Worm (Caenorhabditis elegans) whole organism, late embryonic: ENCODE data around the gene ttc-17.

Source experiments
- Y22D7AL.16 ChIP-seq: sonication (generic microtip); optimal IDR thresholded peaks from 2 replicates; lab custom pipeline; 2016; ENCODE audit warnings: missing genetic modification characterization, missing compliant biosample characterization
- ama-1 ChIP-seq: fragments of 150-350 bp; optimal IDR thresholded peaks from 2 replicates; lab custom pipeline; 2014
- ceh-45 ChIP-seq: fragments of 200-800 bp; sonication (Bioruptor generic); IDR thresholded peaks from 2 replicates; pipeline ENCODE4 v1.3.6; 2022; ENCODE audit warnings: missing genetic modification reagents, missing genetic modification characterization, missing compliant biosample characterization
- elt-2 ChIP-seq: sonication (generic microtip); optimal IDR thresholded peaks from 2 replicates; lab custom pipeline; 2016; ENCODE audit warnings: missing genetic modification reagents, missing genetic modification characterization, missing compliant biosample characterization
- fkh-10 ChIP-seq: fragments of 150-350 bp; optimal IDR thresholded peaks from 2 replicates; lab custom pipeline; 2014; ENCODE audit warnings: missing biosample characterization, missing genetic modification reagents, missing genetic modification characterization
- hlh-13 ChIP-seq: fragments of 200-800 bp; sonication (Bioruptor generic); optimal IDR thresholded peaks from 2 replicates; lab custom pipeline; 2018; ENCODE audit warnings: mild to moderate bottlenecking, missing genetic modification characterization, missing compliant biosample characterization
- mec-3 ChIP-seq: sonication (generic microtip); optimal IDR thresholded peaks from 2 replicates; lab custom pipeline; 2016; ENCODE audit warnings: borderline replicate concordance, missing genetic modification characterization, missing compliant biosample characterization
- nfya-1 ChIP-seq: sonication (generic microtip); optimal IDR thresholded peaks from 2 replicates; lab custom pipeline; 2017; ENCODE audit warnings: missing genetic modification characterization, mild to moderate bottlenecking, missing compliant biosample characterization, antibody characterized with exemption, moderate library complexity
- nhr-11 ChIP-seq: fragments of 150-350 bp; optimal IDR thresholded peaks from 2 replicates; lab custom pipeline; 2014; ENCODE audit warnings: missing biosample characterization, missing genetic modification characterization
- npax-4 ChIP-seq: sonication (generic microtip); optimal IDR thresholded peaks from 2 replicates; lab custom pipeline; 2016; ENCODE audit warnings: missing genetic modification characterization, missing compliant biosample characterization
- pha-2 ChIP-seq: sonication (generic microtip); optimal IDR thresholded peaks from 2 replicates; lab custom pipeline; 2017; ENCODE audit warnings: mild to moderate bottlenecking, missing genetic modification characterization, missing compliant biosample characterization
- pha-4 ChIP-seq: fragments of 150-350 bp; optimal IDR thresholded peaks from 2 replicates; lab custom pipeline; 2018; ENCODE audit warnings: missing biosample characterization, missing genetic modification reagents, missing genetic modification characterization
- ttx-3 ChIP-seq: sonication (generic microtip); optimal IDR thresholded peaks from 2 replicates; lab custom pipeline; 2016; ENCODE audit warnings: missing genetic modification reagents, missing genetic modification characterization, missing compliant biosample characterization

- TF ChIP-seq pha-2 (tag; lab: Kevin White, UChicago), result no peak
- no peak for TF ChIP-seq pha-4
- no peak for TF ChIP-seq elt-2 (tag; lab: Kevin White, UChicago)
- TF ChIP-seq nhr-11, result no peak
- no peak for TF ChIP-seq mec-3 (tag; lab: Kevin White, UChicago)
- TF ChIP-seq fkh-10 (GFP tag; lab: Kevin White, UChicago), result no peak
- no peak for TF ChIP-seq npax-4 (tag; lab: Kevin White, UChicago)
- TF ChIP-seq ceh-45 (GFP tag; lab: Robert Waterston, UW), result no peak
- TF ChIP-seq ttx-3 (tag; lab: Kevin White, UChicago), result no peak
- TF ChIP-seq ama-1 (lab: Kevin White, UChicago), result no peak
- no peak for TF ChIP-seq Y22D7AL.16 (tag; lab: Kevin White, UChicago)
- TF ChIP-seq hlh-13 (GFP tag; lab: Kevin White, UChicago), result no peak
- TF ChIP-seq nfya-1 (tag; lab: Kevin White, UChicago), result no peak
These were observed 52.3 kb downstream of the ttc-17 start, which contains the start of gene srx-2 for ce11 chrV:9009175-9009574.
